Worm (Caenorhabditis elegans): Measurements from ENCODE around the gene fbxa-7.

The fbxa-7 gene

ce11 chrIII:2224478-2224877 lies 26.8 kb downstream of the fbxa-7 start, which contains the start of gene fbxa-38:
Gene fbxa-38, plus strand, starts transcription at chrIII:2224672.
- TF ChIP-seq nhr-237 (tag; optimal IDR thresholded peaks at IDR 0.05) (no peak), elt-1 (tag; optimal IDR thresholded peaks at IDR 0.05) (no peak), elt-3 (tag; optimal IDR thresholded peaks at IDR 0.05) (no peak), nhr-76 (tag; optimal IDR thresholded peaks at IDR 0.05) (no peak), aly-2 (tag; optimal IDR thresholded peaks at IDR 0.05) (no peak), zag-1 (tag; optimal IDR thresholded peaks at IDR 0.05) (no peak), ztf-11 (tag; optimal IDR thresholded peaks at IDR 0.05) (no peak), ceh-9 (tag; optimal IDR thresholded peaks at IDR 0.05) (no peak), lsy-12 (tag; optimal IDR thresholded peaks at IDR 0.05) (no peak), nhr-77 (tag; optimal IDR thresholded peaks at IDR 0.05) (no peak), unc-62 (GFP tag; optimal IDR thresholded peaks at IDR 0.05) (no peak), pha-4 (tag; optimal IDR thresholded peaks at IDR 0.05) (no peak), nhr-67 (tag; optimal IDR thresholded peaks at IDR 0.05) (no peak), ama-1 (optimal IDR thresholded peaks at IDR 0.05) (no peak), nfya-1 (tag; optimal IDR thresholded peaks at IDR 0.05; ENCODE audit: insufficient read depth) (no peak), egl-27 (tag; optimal IDR thresholded peaks at IDR 0.05) (no peak), unc-39 (tag; optimal IDR thresholded peaks at IDR 0.05) (no peak)

- no peak for TF ChIP-seq egl-5 (tag; optimal IDR thresholded peaks at IDR 0.05)
- no peak for TF ChIP-seq ztf-11 (tag; optimal IDR thresholded peaks at IDR 0.05)
- no peak for TF ChIP-seq daf-12 (tag; optimal IDR thresholded peaks at IDR 0.05)
- no peak for TF ChIP-seq lin-15B (tag; optimal IDR thresholded peaks at IDR 0.05)
- TF ChIP-seq elt-1 (tag; optimal IDR thresholded peaks at IDR 0.05) = no peak
- TF ChIP-seq mml-1 (tag; optimal IDR thresholded peaks at IDR 0.05) = no peak
Observed at ce11 chrIII:2223932-2224331, 27.3 kb downstream of the fbxa-7 start, which contains the start of gene srd-65. Gene srd-65, minus strand, starts transcription at chrIII:2224032.

- TF ChIP-seq fos-1 (tag; optimal IDR thresholded peaks at IDR 0.05) (no peak), egl-27 (tag; optimal IDR thresholded peaks at IDR 0.05) (no peak), sea-2 (GFP tag; optimal IDR thresholded peaks at IDR 0.05) (no peak), snpc-4 (tag; optimal IDR thresholded peaks at IDR 0.05) (no peak), egl-5 (tag; optimal IDR thresholded peaks at IDR 0.05) (no peak), nhr-237 (tag; optimal IDR thresholded peaks at IDR 0.05) (no peak), nhr-23 (tag; optimal IDR thresholded peaks at IDR 0.05) (no peak), lsy-12 (tag; optimal IDR thresholded peaks at IDR 0.05) (no peak), nhr-67 (tag; optimal IDR thresholded peaks at IDR 0.05) (no peak), lin-15B (tag; optimal IDR thresholded peaks at IDR 0.05) (no peak), ZK546.5 (tag; optimal IDR thresholded peaks at IDR 0.05) (no peak), unc-39 (tag; optimal IDR thresholded peaks at IDR 0.05) (no peak), skn-1 (tag; optimal IDR thresholded peaks at IDR 0.05) (no peak), nhr-43 (tag; optimal IDR thresholded peaks at IDR 0.05; ENCODE audit: poor library complexity, severe bottlenecking) (no peak), nhr-25 (tag; optimal IDR thresholded peaks at IDR 0.05) (no peak), R02D3.7 (tag; optimal IDR thresholded peaks at IDR 0.05) (no peak), fkh-2 (tag; optimal IDR thresholded peaks at IDR 0.05) (no peak), nfya-1 (tag; optimal IDR thresholded peaks at IDR 0.05; ENCODE audit: insufficient read depth) (no peak), ceh-82 (tag; optimal IDR thresholded peaks at IDR 0.05) (no peak), ama-1 (optimal IDR thresholded peaks at IDR 0.05) (no peak)
Observed at ce11 chrIII:2219408-2219807, 31.8 kb downstream of the fbxa-7 start, which contains the start of gene fbxa-12. Gene fbxa-12, plus strand, starts transcription at chrIII:2219708.

ce11 chrIII:2212343-2212742 lies 38.9 kb downstream of the fbxa-7 start:
- TF ChIP-seq ceh-9 (tag; optimal IDR thresholded peaks at IDR 0.05) = no peak
- no peak for TF ChIP-seq mml-1 (tag; optimal IDR thresholded peaks at IDR 0.05)
- no peak for TF ChIP-seq ztf-11 (tag; optimal IDR thresholded peaks at IDR 0.05)
- TF ChIP-seq ceh-82 (tag; optimal IDR thresholded peaks at IDR 0.05) = no peak
- TF ChIP-seq nhr-237 (tag; optimal IDR thresholded peaks at IDR 0.05) = no peak
- TF ChIP-seq pqm-1 (tag; optimal IDR thresholded peaks at IDR 0.05) = peak; percentile 23
- no peak for TF ChIP-seq nfya-1 (tag; optimal IDR thresholded peaks at IDR 0.05; ENCODE audit: insufficient read depth)
- peak; percentile 70 for TF ChIP-seq elt-2 (tag; optimal IDR thresholded peaks at IDR 0.05)
- TF ChIP-seq nhr-23 (tag; optimal IDR thresholded peaks at IDR 0.05) = no peak
- TF ChIP-seq mdl-1 (tag; optimal IDR thresholded peaks at IDR 0.05) = no peak
- TF ChIP-seq nhr-11 (tag; optimal IDR thresholded peaks at IDR 0.05) = no peak
- no peak for TF ChIP-seq egl-27 (tag; optimal IDR thresholded peaks at IDR 0.05)
- no peak for TF ChIP-seq hmg-11 (tag; optimal IDR thresholded peaks at IDR 0.05)
- no peak for TF ChIP-seq nhr-77 (tag; optimal IDR thresholded peaks at IDR 0.05)
- no peak for TF ChIP-seq egl-5 (tag; optimal IDR thresholded peaks at IDR 0.05)
- TF ChIP-seq snpc-4 (tag; optimal IDR thresholded peaks at IDR 0.05) = no peak
- no peak for TF ChIP-seq fkh-2 (tag; optimal IDR thresholded peaks at IDR 0.05)
